ENCODE assay signal across 1 fruit fly cellular context in genomic region chr3L:9696650-9697526, dm6.
TF ChIP-seq lines count a peak whose summit lies in the region.

TSS of gene Prps (minus strand) at chr3L:9696700.

TF ChIP-seq in whole organism, embryonic, 481 proteins besides CTCF, POLR2A, EP300 and RAD21 (continued from another document and continues in another):
- TF ChIP-seq CG13296 (GFP tag; optimal IDR thresholded peaks at IDR 0.05; lab: Kevin White, UChicago) (peak; percentile 79), CG7372 (GFP tag; IDR thresholded peaks at IDR 0.05; lab: Robert Waterston, UW) (peak; percentile 70), nmo (GFP tag; optimal IDR thresholded peaks at IDR 0.05; lab: Kevin White, UChicago) (peak; percentile 27), Poxn (GFP tag; IDR thresholded peaks at IDR 0.05; lab: Robert Waterston, UW) (no peak), pita (GFP tag; optimal IDR thresholded peaks at IDR 0.05; lab: Kevin White, UChicago) (no peak), yki (optimal IDR thresholded peaks at IDR 0.05; lab: Kevin White, UChicago) (no peak), CG13894 (tag; optimal IDR thresholded peaks at IDR 0.05; lab: Kevin White, UChicago) (peak; percentile 85), B-H2 (GFP tag; optimal IDR thresholded peaks at IDR 0.05; lab: Kevin White, UChicago) (peak; percentile 62), CG4360 (GFP tag; IDR thresholded peaks at IDR 0.05; lab: Robert Waterston, UW) (peak; percentile 36; the same call in 1 of the 2 replicates), cad (GFP tag; optimal IDR thresholded peaks at IDR 0.05; lab: Kevin White, UChicago) (no peak), gcm (GFP tag; optimal IDR thresholded peaks at IDR 0.05; lab: Kevin White, UChicago) (peak; percentile 82), sima (GFP tag; optimal IDR thresholded peaks at IDR 0.05; lab: Kevin White, UChicago) (no peak), corto (GFP tag; optimal IDR thresholded peaks at IDR 0.05; lab: Kevin White, UChicago) (peak; percentile 53), Fer3 (tag; optimal IDR thresholded peaks at IDR 0.05; lab: Kevin White, UChicago) (peak; percentile 83), mam (GFP tag; optimal IDR thresholded peaks at IDR 0.05; lab: Kevin White, UChicago) (peak; percentile 88), lbe (GFP tag; optimal IDR thresholded peaks at IDR 0.05; lab: Kevin White, UChicago) (peak; percentile 85), sisA (GFP tag; IDR thresholded peaks at IDR 0.05; lab: Robert Waterston, UW) (peak; percentile 80), Camta (GFP tag; optimal IDR thresholded peaks at IDR 0.05; lab: Kevin White, UChicago) (peak; percentile 65), Adf1 (GFP tag; IDR thresholded peaks at IDR 0.05; lab: Robert Waterston, UW) (peak; percentile 52; the same call in 1 of the 2 replicates), Max (GFP tag; optimal IDR thresholded peaks at IDR 0.05; lab: Kevin White, UChicago) (peak; percentile 68), zen (tag; optimal IDR thresholded peaks at IDR 0.05; lab: Kevin White, UChicago) (no peak), dmrt99B (tag; optimal IDR thresholded peaks at IDR 0.05; lab: Kevin White, UChicago) (peak; percentile 85), Ada2b (GFP tag; IDR thresholded peaks at IDR 0.05; lab: Robert Waterston, UW) (peak; percentile 80), CG13775 (GFP tag; optimal IDR thresholded peaks at IDR 0.05; lab: Kevin White, UChicago) (peak; percentile 51), vnd (GFP tag; IDR thresholded peaks at IDR 0.05; lab: Robert Waterston, UW; ENCODE audit: partially characterized antibody) (no peak), NC2α (GFP tag; optimal IDR thresholded peaks at IDR 0.05; lab: Kevin White, UChicago) (peak; percentile 37), Dip2 (GFP tag; IDR thresholded peaks at IDR 0.05; lab: Robert Waterston, UW) (no peak), Hmx (GFP tag; optimal IDR thresholded peaks at IDR 0.05; lab: Kevin White, UChicago) (no peak), Nf-YC (tag; optimal IDR thresholded peaks at IDR 0.05; lab: Kevin White, UChicago) (peak; percentile 68), Hr78 (GFP tag; optimal IDR thresholded peaks at IDR 0.05; lab: Kevin White, UChicago) (peak in 1 of 2 experiments; percentile 18), CG10979 (tag; optimal IDR thresholded peaks at IDR 0.05; lab: Kevin White, UChicago) (peak; percentile 71), CG12104 (GFP tag; optimal IDR thresholded peaks at IDR 0.05; lab: Kevin White, UChicago) (peak; percentile 67), CG1832 (GFP tag; optimal IDR thresholded peaks at IDR 0.05; lab: Kevin White, UChicago) (no peak), CG16815 (GFP tag; optimal IDR thresholded peaks at IDR 0.05; lab: Kevin White, UChicago) (peak; percentile 19), CG11696 (GFP tag; IDR thresholded peaks at IDR 0.05; lab: Robert Waterston, UW) (peak; percentile 73), MESR4 (GFP tag; optimal IDR thresholded peaks at IDR 0.05; lab: Kevin White, UChicago) (no peak), nau (GFP tag; optimal IDR thresholded peaks at IDR 0.05; lab: Kevin White, UChicago) (peak; percentile 73), sqz (GFP tag; optimal IDR thresholded peaks at IDR 0.05; lab: Kevin White, UChicago) (peak; percentile 15), Jarid2 (GFP tag; optimal IDR thresholded peaks at IDR 0.05; lab: Kevin White, UChicago) (peak; percentile 35), en (GFP tag; optimal IDR thresholded peaks at IDR 0.05; lab: Kevin White, UChicago) (peak; percentile 77), CG34422 (GFP tag; IDR thresholded peaks at IDR 0.05; lab: Robert Waterston, UW) (peak; percentile 87), jumu (GFP tag; optimal IDR thresholded peaks at IDR 0.05; lab: Kevin White, UChicago) (peak; percentile 82), da (GFP tag; optimal IDR thresholded peaks at IDR 0.05; lab: Kevin White, UChicago) (peak; percentile 46), CG30020 (tag; optimal IDR thresholded peaks at IDR 0.05; lab: Kevin White, UChicago) (no peak), fu2 (GFP tag; optimal IDR thresholded peaks at IDR 0.05; lab: Kevin White, UChicago) (peak; percentile 63), CG7786 (GFP tag; optimal IDR thresholded peaks at IDR 0.05; lab: Kevin White, UChicago) (peak; percentile 82), CG3726 (GFP tag; IDR thresholded peaks at IDR 0.05; lab: Robert Waterston, UW) (0 out of 3 replicates have a peak, but pooled peaks have one; percentile 52), phol (tag; optimal IDR thresholded peaks at IDR 0.05; lab: Kevin White, UChicago) (peak; percentile 62), CG3838 (GFP tag; optimal IDR thresholded peaks at IDR 0.05; lab: Kevin White, UChicago) (peak; percentile 22), Mrtf (GFP tag; IDR thresholded peaks at IDR 0.05; lab: Robert Waterston, UW) (peak; percentile 78; the same call in 2 of the 3 replicates), row (GFP tag; IDR thresholded peaks at IDR 0.05; lab: Robert Waterston, UW) (peak; percentile 98), Atf3 (GFP tag; optimal IDR thresholded peaks at IDR 0.05; lab: Kevin White, UChicago) (peak; percentile 35), dysf (GFP tag; IDR thresholded peaks at IDR 0.05; lab: Robert Waterston, UW) (peak; percentile 83), CG12155 (GFP tag; optimal IDR thresholded peaks at IDR 0.05; lab: Kevin White, UChicago) (peak; percentile 59), Dll (GFP tag; IDR thresholded peaks at IDR 0.05; lab: Robert Waterston, UW; ENCODE audit: partially characterized antibody) (0 out of 4 replicates have a peak, but pooled peaks have one; percentile 30), stwl (tag; optimal IDR thresholded peaks at IDR 0.05; lab: Kevin White, UChicago) (no peak), unpg (GFP tag; optimal IDR thresholded peaks at IDR 0.05; lab: Kevin White, UChicago) (peak; percentile 80), Hr39 (optimal IDR thresholded peaks at IDR 0.05; lab: Kevin White, UChicago) (no peak), salm (tag; optimal IDR thresholded peaks at IDR 0.05; lab: Kevin White, UChicago) (peak; percentile 42), CG3281 (GFP tag; optimal IDR thresholded peaks at IDR 0.05; lab: Kevin White, UChicago) (peak; percentile 77), esg (GFP tag; conservative IDR thresholded peaks at IDR 0.05; lab: Robert Waterston, UW) (no peak), CG31441 (GFP tag; IDR thresholded peaks at IDR 0.05; lab: Robert Waterston, UW) (peak; percentile 67), CG17361 (GFP tag; IDR thresholded peaks at IDR 0.05; lab: Robert Waterston, UW) (peak; percentile 37; the same call in 1 of the 3 replicates), Kr (GFP tag; optimal IDR thresholded peaks at IDR 0.05; lab: Kevin White, UChicago) (no peak), Nf-YA (GFP tag; IDR thresholded peaks at IDR 0.05; lab: Robert Waterston, UW) (no peak; the same call in 1 of the 2 replicates), Sry-δ (GFP tag; optimal IDR thresholded peaks at IDR 0.05; lab: Kevin White, UChicago) (peak; percentile 24), CG10267 (tag; optimal IDR thresholded peaks at IDR 0.05; lab: Kevin White, UChicago) (peak; percentile 61), jigr1 (GFP tag; IDR thresholded peaks at IDR 0.05; lab: Robert Waterston, UW) (no peak), CG17568 (GFP tag; optimal IDR thresholded peaks at IDR 0.05; lab: Kevin White, UChicago) (peak; percentile 78), ci (GFP tag; IDR thresholded peaks at IDR 0.05; lab: Robert Waterston, UW) (peak; percentile 90), CG1529 (GFP tag; optimal IDR thresholded peaks at IDR 0.05; lab: Kevin White, UChicago) (peak; percentile 15), trem (tag; optimal IDR thresholded peaks at IDR 0.05; lab: Kevin White, UChicago) (peak; percentile 51), Hr51 (GFP tag; optimal IDR thresholded peaks at IDR 0.05; lab: Kevin White, UChicago) (peak; percentile 66 to 75), CG9609 (GFP tag; optimal IDR thresholded peaks at IDR 0.05; lab: Kevin White, UChicago) (peak; percentile 72), Scr (GFP tag; IDR thresholded peaks at IDR 0.05; lab: Robert Waterston, UW; ENCODE audit: partially characterized antibody) (no peak), ranshi (GFP tag; IDR thresholded peaks at IDR 0.05; lab: Robert Waterston, UW) (peak; percentile 85), Dek (tag; optimal IDR thresholded peaks at IDR 0.05; lab: Kevin White, UChicago) (peak; percentile 68), C15 (GFP tag; IDR thresholded peaks at IDR 0.05; lab: Robert Waterston, UW) (peak; percentile 64; the same call in 1 of the 3 replicates), crc (GFP tag; optimal IDR thresholded peaks at IDR 0.05; lab: Kevin White, UChicago) (peak; percentile 67), Stat92E (GFP tag; optimal IDR thresholded peaks at IDR 0.05; lab: Kevin White, UChicago) (peak in 1 of 3 experiments; percentile 68), BEAF-32 (GFP tag; optimal IDR thresholded peaks at IDR 0.05; lab: Kevin White, UChicago) (no peak), pzg (GFP tag; optimal IDR thresholded peaks at IDR 0.05; lab: Kevin White, UChicago) (peak; percentile 2), pho (GFP tag; optimal IDR thresholded peaks at IDR 0.05; lab: Kevin White, UChicago) (peak; percentile 53), grn (GFP tag; optimal IDR thresholded peaks at IDR 0.05; lab: Kevin White, UChicago) (peak; percentile 52), CG12299 (tag; optimal IDR thresholded peaks at IDR 0.05; lab: Kevin White, UChicago) (peak; percentile 75), eve (GFP tag; optimal IDR thresholded peaks at IDR 0.05; lab: Kevin White, UChicago) (no peak), Dp (GFP tag; optimal IDR thresholded peaks at IDR 0.05; lab: Kevin White, UChicago) (no peak), knrl (GFP tag; IDR thresholded peaks at IDR 0.05; lab: Robert Waterston, UW; ENCODE audit: partially characterized antibody) (no peak), Oaz (GFP tag; IDR thresholded peaks at IDR 0.05; lab: Robert Waterston, UW) (no peak; the same call in 1 of the 2 replicates), tio (GFP tag; optimal IDR thresholded peaks at IDR 0.05; lab: Kevin White, UChicago) (no peak), CG3163 (GFP tag; optimal IDR thresholded peaks at IDR 0.05; lab: Kevin White, UChicago) (peak; percentile 97), nom (GFP tag; optimal IDR thresholded peaks at IDR 0.05; lab: Kevin White, UChicago) (peak; percentile 90), lov (optimal IDR thresholded peaks at IDR 0.05; lab: Kevin White, UChicago) (no peak), lov (GFP tag; IDR thresholded peaks at IDR 0.05; lab: Robert Waterston, UW) (peak; percentile 78; the same call in 2 of the 3 replicates), aop (GFP tag; IDR thresholded peaks at IDR 0.05; lab: Robert Waterston, UW) (no peak), psq (GFP tag; optimal IDR thresholded peaks at IDR 0.05; lab: Kevin White, UChicago) (peak; percentile 63), CG2889 (GFP tag; IDR thresholded peaks at IDR 0.05; lab: Robert Waterston, UW) (peak; percentile 52; the same call in 1 of the 3 replicates), CG3065 (GFP tag; optimal IDR thresholded peaks at IDR 0.05; lab: Kevin White, UChicago) (peak; percentile 3), CG16779 (GFP tag; IDR thresholded peaks at IDR 0.05; lab: Robert Waterston, UW) (peak; percentile 87), CG7357 (GFP tag; IDR thresholded peaks at IDR 0.05; lab: Robert Waterston, UW) (peak; percentile 60; the same call in 1 of the 3 replicates), D19A (tag; optimal IDR thresholded peaks at IDR 0.05; lab: Kevin White, UChicago) (peak; percentile 100), CG9932 (GFP tag; IDR thresholded peaks at IDR 0.05; lab: Robert Waterston, UW) (peak; percentile 83), chn (GFP tag; optimal IDR thresholded peaks at IDR 0.05; lab: Kevin White, UChicago) (peak; percentile 59), vvl (GFP tag; IDR thresholded peaks at IDR 0.05; lab: Robert Waterston, UW) (peak; percentile 95), Neu2 (GFP tag; optimal IDR thresholded peaks at IDR 0.05; lab: Kevin White, UChicago; ENCODE audit: borderline replicate concordance) (no peak), CG4424 (GFP tag; optimal IDR thresholded peaks at IDR 0.05; lab: Kevin White, UChicago) (peak; percentile 76), CG6683 (GFP tag; optimal IDR thresholded peaks at IDR 0.05; lab: Kevin White, UChicago) (peak; percentile 49), CG18764 (GFP tag; optimal IDR thresholded peaks at IDR 0.05; lab: Kevin White, UChicago) (peak; percentile 54), Eip74EF (GFP tag; optimal IDR thresholded peaks at IDR 0.05; lab: Kevin White, UChicago) (peak in 1 of 2 experiments; percentile 80), ATbp (GFP tag; optimal IDR thresholded peaks at IDR 0.05; lab: Kevin White, UChicago) (peak; percentile 55), CG1602 (GFP tag; optimal IDR thresholded peaks at IDR 0.05; lab: Kevin White, UChicago) (peak; percentile 46), CG6791 (GFP tag; IDR thresholded peaks at IDR 0.05; lab: Robert Waterston, UW; ENCODE audit: partially characterized antibody) (no peak), tin (GFP tag; optimal IDR thresholded peaks at IDR 0.05; lab: Kevin White, UChicago) (peak; percentile 84), CG14860 (GFP tag; IDR thresholded peaks at IDR 0.05; lab: Robert Waterston, UW; ENCODE audit: partially characterized antibody) (no peak), chif (GFP tag; optimal IDR thresholded peaks at IDR 0.05; lab: Kevin White, UChicago) (peak; percentile 25 to 65), E2f2 (GFP tag; IDR thresholded peaks at IDR 0.05; lab: Robert Waterston, UW) (peak; percentile 35; the same call in 1 of the 2 replicates), CG3407 (GFP tag; optimal IDR thresholded peaks at IDR 0.05; lab: Kevin White, UChicago) (no peak), CG10543 (GFP tag; optimal IDR thresholded peaks at IDR 0.05; lab: Kevin White, UChicago) (peak; percentile 51), CG10462 (GFP tag; optimal IDR thresholded peaks at IDR 0.05; lab: Kevin White, UChicago) (no peak), fd102C (GFP tag; optimal IDR thresholded peaks at IDR 0.05; lab: Kevin White, UChicago) (no peak), Mes4 (GFP tag; optimal IDR thresholded peaks at IDR 0.05; lab: Kevin White, UChicago) (peak; percentile 74), Blimp-1 (GFP tag; optimal IDR thresholded peaks at IDR 0.05; lab: Kevin White, UChicago) (peak; percentile 72), peb (GFP tag; IDR thresholded peaks at IDR 0.05; lab: Robert Waterston, UW) (peak; percentile 66), ac (GFP tag; optimal IDR thresholded peaks at IDR 0.05; lab: Kevin White, UChicago) (no peak), CG1792 (GFP tag; optimal IDR thresholded peaks at IDR 0.05; lab: Kevin White, UChicago) (peak; percentile 52), dmrt11E (tag; optimal IDR thresholded peaks at IDR 0.05; lab: Kevin White, UChicago) (no peak), CG2202 (tag; optimal IDR thresholded peaks at IDR 0.05; lab: Kevin White, UChicago) (no peak), CG6254 (GFP tag; optimal IDR thresholded peaks at IDR 0.05; lab: Kevin White, UChicago) (peak; percentile 62), CG10321 (GFP tag; IDR thresholded peaks at IDR 0.05; lab: Robert Waterston, UW) (no peak), Dad (GFP tag; optimal IDR thresholded peaks at IDR 0.05; lab: Kevin White, UChicago) (peak; percentile 46)
